Fruit fly (Drosophila melanogaster): ENCODE results near the gene CG31668.

Gene CG31668

dm6 chr2L:2179366-2179765 lies 26.6 kb downstream of the CG31668 start:
- peak; percentile 37 for TF ChIP-seq sv (GFP tag; optimal IDR thresholded peaks at IDR 0.05)
- no peak for TF ChIP-seq lola (GFP tag; optimal IDR thresholded peaks at IDR 0.05)
- peak; percentile 30 for TF ChIP-seq h (GFP tag; optimal IDR thresholded peaks at IDR 0.05)

DNA sequence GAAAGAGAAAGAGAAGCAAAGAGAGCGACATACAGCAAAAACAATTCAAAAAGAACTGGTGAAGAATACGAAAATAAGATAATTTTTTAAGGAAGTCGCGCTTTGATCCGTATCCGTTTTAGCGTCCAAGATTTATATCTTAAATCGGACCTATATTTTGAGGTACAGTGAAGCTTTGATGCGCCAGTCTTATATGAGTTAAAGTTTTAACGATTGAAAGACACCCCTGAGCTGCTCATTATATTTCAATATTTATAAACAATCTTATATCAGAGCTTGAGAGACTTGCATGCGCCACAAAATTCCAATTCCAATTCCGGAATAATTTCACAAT lies 27.2 kb downstream of the CG31668 start:
- TF ChIP-seq dmrt93B (GFP tag; optimal IDR thresholded peaks at IDR 0.05) (no peak), Rel (GFP tag; optimal IDR thresholded peaks at IDR 0.05) (no peak), Rel (tag; optimal IDR thresholded peaks at IDR 0.05) (no peak), Abd-B (GFP tag; optimal IDR thresholded peaks at IDR 0.05) (no peak), ey (GFP tag; optimal IDR thresholded peaks at IDR 0.05) (peak; percentile 13), foxo (GFP tag; optimal IDR thresholded peaks at IDR 0.05) (peak; percentile 14 to 34), Sp1 (GFP tag; optimal IDR thresholded peaks at IDR 0.05) (no peak), OdsH (GFP tag; optimal IDR thresholded peaks at IDR 0.05) (no peak), HLH106 (tag; optimal IDR thresholded peaks at IDR 0.05) (no peak), Hnf4 (GFP tag; optimal IDR thresholded peaks at IDR 0.05) (no peak), woc (GFP tag; optimal IDR thresholded peaks at IDR 0.05) (no peak), Jra (GFP tag; optimal IDR thresholded peaks at IDR 0.05) (no peak), sv (GFP tag; optimal IDR thresholded peaks at IDR 0.05) (no peak), sage (GFP tag; optimal IDR thresholded peaks at IDR 0.05) (no peak), dsf (GFP tag; optimal IDR thresholded peaks at IDR 0.05; ENCODE audit: borderline replicate concordance) (no peak), br (GFP tag; optimal IDR thresholded peaks at IDR 0.05) (no peak)

- TF ChIP-seq br (GFP tag; optimal IDR thresholded peaks at IDR 0.05) (no peak), Vsx2 (GFP tag; optimal IDR thresholded peaks at IDR 0.05; ENCODE audit: partially characterized antibody) (peak; percentile 54), CG9705 (GFP tag; optimal IDR thresholded peaks at IDR 0.05) (no peak), N (GFP tag; optimal IDR thresholded peaks at IDR 0.05) (no peak), Hr83 (GFP tag; optimal IDR thresholded peaks at IDR 0.05; ENCODE audit: poor library complexity, severe bottlenecking) (peak; percentile 50), Dif (GFP tag; optimal IDR thresholded peaks at IDR 0.05; ENCODE audit: partially characterized antibody) (peak; percentile 68), brk (GFP tag; optimal IDR thresholded peaks at IDR 0.05) (no peak), Abd-B (GFP tag; optimal IDR thresholded peaks at IDR 0.05) (no peak), CrebA (GFP tag; optimal IDR thresholded peaks at IDR 0.05; ENCODE audit: borderline replicate concordance) (no peak), woc (GFP tag; optimal IDR thresholded peaks at IDR 0.05) (no peak), h (GFP tag; optimal IDR thresholded peaks at IDR 0.05) (peak; percentile 50), Hnf4 (GFP tag; optimal IDR thresholded peaks at IDR 0.05) (peak; percentile 4), CG32264 (GFP tag; optimal IDR thresholded peaks at IDR 0.05) (no peak), Sp1 (GFP tag; optimal IDR thresholded peaks at IDR 0.05) (peak; percentile 67), Mio (GFP tag; optimal IDR thresholded peaks at IDR 0.05) (no peak), dmrt93B (GFP tag; optimal IDR thresholded peaks at IDR 0.05) (no peak), jim (GFP tag; optimal IDR thresholded peaks at IDR 0.05) (no peak), Rel (GFP tag; optimal IDR thresholded peaks at IDR 0.05) (no peak), Rel (tag; optimal IDR thresholded peaks at IDR 0.05) (peak; percentile 63), rgr (GFP tag; optimal IDR thresholded peaks at IDR 0.05) (peak; percentile 59), Jra (GFP tag; optimal IDR thresholded peaks at IDR 0.05) (no peak), foxo (GFP tag; optimal IDR thresholded peaks at IDR 0.05) (no peak), fru (GFP tag; optimal IDR thresholded peaks at IDR 0.05) (peak; percentile 11), lola (GFP tag; optimal IDR thresholded peaks at IDR 0.05) (no peak), dsf (GFP tag; optimal IDR thresholded peaks at IDR 0.05; ENCODE audit: borderline replicate concordance) (no peak), sv (GFP tag; optimal IDR thresholded peaks at IDR 0.05) (no peak), usp (GFP tag; optimal IDR thresholded peaks at IDR 0.05) (no peak), sage (GFP tag; optimal IDR thresholded peaks at IDR 0.05) (no peak), ey (GFP tag; optimal IDR thresholded peaks at IDR 0.05) (no peak), pan (optimal IDR thresholded peaks at IDR 0.05) (no peak), GATAd (GFP tag; optimal IDR thresholded peaks at IDR 0.05) (no peak), dl (GFP tag; optimal IDR thresholded peaks at IDR 0.05; ENCODE audit: insufficient read depth in 1 of 2, partially characterized antibody in 2 of 2) (peak in 1 of 2 experiments; percentile 74), psq (GFP tag; optimal IDR thresholded peaks at IDR 0.05) (peak; percentile 95), Dfd (GFP tag; optimal IDR thresholded peaks at IDR 0.05) (peak; percentile 50), Myc (optimal IDR thresholded peaks at IDR 0.05) (no peak), Hr78 (GFP tag; optimal IDR thresholded peaks at IDR 0.05) (no peak), HLH106 (tag; optimal IDR thresholded peaks at IDR 0.05) (peak; percentile 18), tai (GFP tag; optimal IDR thresholded peaks at IDR 0.05) (no peak), OdsH (GFP tag; optimal IDR thresholded peaks at IDR 0.05) (no peak)
Observed at dm6 chr2L:2177969-2178809, 27.8 kb downstream of the CG31668 start, which contains the start of gene aop. Gene aop, minus strand, starts transcription at chr2L:2178754.

Data from whole organism, wandering third instar larva.